Worm (Caenorhabditis elegans): Measurements from ENCODE around the gene C03B1.5.

Gene C03B1.5

DNA sequence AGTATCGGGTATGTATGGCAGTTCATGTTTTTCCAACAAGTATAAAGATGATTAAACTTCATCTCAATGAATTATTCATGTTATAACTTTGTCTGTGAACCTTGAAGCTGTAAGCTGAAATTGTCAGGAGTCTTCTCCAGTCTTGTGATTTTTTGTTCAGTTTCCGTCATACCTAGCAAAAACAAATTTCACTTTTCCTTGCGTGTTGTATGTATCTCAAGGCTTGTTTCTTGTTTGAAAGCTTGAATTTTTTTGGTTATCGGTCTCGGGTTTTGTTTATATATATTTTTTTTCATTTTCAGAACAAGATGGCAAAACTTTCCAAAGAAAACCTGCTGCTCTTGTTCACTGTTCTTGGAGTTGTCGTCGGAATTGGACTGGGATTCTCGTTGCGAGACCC is 47.7 kb downstream of the C03B1.5 start, which contains the start of gene glt-4:
glt-4 (plus strand) TSS at position 301 of the 400 bp plus-strand sequence.
- TF ChIP-seq snpc-4 (tag; optimal IDR thresholded peaks at IDR 0.05) (no peak), pha-4 (tag; optimal IDR thresholded peaks at IDR 0.05) (no peak), egl-27 (tag; optimal IDR thresholded peaks at IDR 0.05) (no peak), skn-1 (tag; optimal IDR thresholded peaks at IDR 0.05) (no peak), egl-5 (tag; optimal IDR thresholded peaks at IDR 0.05) (no peak), jun-1 (tag; optimal IDR thresholded peaks at IDR 0.05) (no peak), fos-1 (tag; optimal IDR thresholded peaks at IDR 0.05) (no peak)

DNA sequence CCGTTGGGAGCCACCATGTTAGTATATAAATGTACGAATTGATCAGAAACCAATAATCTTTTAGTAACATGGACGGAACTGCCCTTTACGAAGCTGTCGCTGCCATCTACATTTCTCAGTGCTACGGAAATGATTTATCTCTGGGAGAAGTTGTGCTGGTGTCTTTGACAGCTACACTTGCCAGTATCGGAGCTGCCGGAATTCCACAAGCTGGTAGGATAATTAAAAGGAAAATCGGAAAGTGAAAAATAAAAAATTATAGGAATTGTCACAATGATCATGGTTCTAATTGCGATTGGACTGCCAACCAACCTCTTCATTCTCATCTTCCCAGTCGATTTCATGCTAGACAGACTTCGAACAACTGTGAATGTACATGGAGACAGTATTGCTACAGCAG is 50.5 kb downstream of the C03B1.5 start:
- TF ChIP-seq fos-1 (tag; optimal IDR thresholded peaks at IDR 0.05) (no peak), daf-12 (tag; optimal IDR thresholded peaks at IDR 0.05) (no peak), lin-15B (tag; optimal IDR thresholded peaks at IDR 0.05) (no peak), egl-5 (tag; optimal IDR thresholded peaks at IDR 0.05) (no peak)

Measured in whole organism, L3 larva.